Fruit fly (Drosophila melanogaster): ENCODE results near the gene pcx.

pcx gene

DNA sequence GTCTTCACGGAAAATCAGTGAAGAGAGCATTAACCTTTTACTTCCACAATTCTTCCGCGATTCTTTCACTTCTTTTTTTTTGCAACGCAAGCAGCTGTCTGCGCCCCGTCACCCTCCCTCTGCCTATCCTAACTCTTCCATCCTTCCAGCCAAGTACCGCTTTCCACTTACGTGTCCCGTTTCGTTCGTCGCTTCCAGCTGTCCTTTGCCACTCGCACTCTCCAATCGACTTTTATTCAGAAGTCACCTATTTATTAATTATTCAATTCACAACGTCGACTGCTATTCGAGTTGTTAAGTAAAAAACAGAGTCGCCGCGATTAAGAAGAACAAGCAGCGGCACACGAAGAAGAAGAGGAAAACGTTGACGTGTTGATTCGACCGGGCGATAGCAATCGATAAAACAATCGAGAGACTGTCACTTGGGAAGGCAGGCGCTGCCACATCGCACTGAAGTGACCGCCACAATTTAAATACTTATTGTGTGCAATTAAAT is 49.7 kb downstream of the pcx start, which contains the start of gene Grp170:
Grp170 (minus strand) TSS at position 365 of the 496 bp plus-strand sequence.
- no peak for TF ChIP-seq Jra (GFP tag; optimal IDR thresholded peaks at IDR 0.05)
- no peak for TF ChIP-seq ey (GFP tag; optimal IDR thresholded peaks at IDR 0.05)
- no peak for TF ChIP-seq Abd-B (GFP tag; optimal IDR thresholded peaks at IDR 0.05)
- no peak for TF ChIP-seq dsf (GFP tag; optimal IDR thresholded peaks at IDR 0.05; ENCODE audit: borderline replicate concordance)
- no peak for TF ChIP-seq lola (GFP tag; optimal IDR thresholded peaks at IDR 0.05)
- peak; percentile 30 for TF ChIP-seq psq (GFP tag; optimal IDR thresholded peaks at IDR 0.05)
- TF ChIP-seq rgr (GFP tag; optimal IDR thresholded peaks at IDR 0.05) = no peak
- TF ChIP-seq jim (GFP tag; optimal IDR thresholded peaks at IDR 0.05) = peak; percentile 88
- no peak for TF ChIP-seq OdsH (GFP tag; optimal IDR thresholded peaks at IDR 0.05)
- no peak for TF ChIP-seq sv (GFP tag; optimal IDR thresholded peaks at IDR 0.05)
- no peak for TF ChIP-seq CG9705 (GFP tag; optimal IDR thresholded peaks at IDR 0.05)
- TF ChIP-seq sage (GFP tag; optimal IDR thresholded peaks at IDR 0.05) = no peak
- TF ChIP-seq Rel (GFP tag; optimal IDR thresholded peaks at IDR 0.05) = no peak
- peak; percentile 52 for TF ChIP-seq Rel (tag; optimal IDR thresholded peaks at IDR 0.05)
- no peak for TF ChIP-seq foxo (GFP tag; optimal IDR thresholded peaks at IDR 0.05)
- TF ChIP-seq N (GFP tag; optimal IDR thresholded peaks at IDR 0.05) = no peak
- TF ChIP-seq dl (GFP tag; optimal IDR thresholded peaks at IDR 0.05; ENCODE audit: insufficient read depth in 1 of 2, partially characterized antibody in 2 of 2) = no peak
- TF ChIP-seq br (GFP tag; optimal IDR thresholded peaks at IDR 0.05) = no peak
- no peak for TF ChIP-seq fru (GFP tag; optimal IDR thresholded peaks at IDR 0.05)
- TF ChIP-seq Sp1 (GFP tag; optimal IDR thresholded peaks at IDR 0.05) = peak; percentile 50
- no peak for TF ChIP-seq CG32264 (GFP tag; optimal IDR thresholded peaks at IDR 0.05)
- no peak for TF ChIP-seq usp (GFP tag; optimal IDR thresholded peaks at IDR 0.05)
- no peak for TF ChIP-seq woc (GFP tag; optimal IDR thresholded peaks at IDR 0.05)
- TF ChIP-seq Dif (GFP tag; optimal IDR thresholded peaks at IDR 0.05; ENCODE audit: partially characterized antibody) = no peak
- TF ChIP-seq brk (GFP tag; optimal IDR thresholded peaks at IDR 0.05) = no peak
- TF ChIP-seq dmrt93B (GFP tag; optimal IDR thresholded peaks at IDR 0.05) = no peak
- peak; percentile 15 for TF ChIP-seq HLH106 (tag; optimal IDR thresholded peaks at IDR 0.05)
- TF ChIP-seq Mio (GFP tag; optimal IDR thresholded peaks at IDR 0.05) = no peak
- TF ChIP-seq CrebA (GFP tag; optimal IDR thresholded peaks at IDR 0.05; ENCODE audit: borderline replicate concordance) = no peak
- no peak for TF ChIP-seq Myc (optimal IDR thresholded peaks at IDR 0.05)
- TF ChIP-seq Dfd (GFP tag; optimal IDR thresholded peaks at IDR 0.05) = no peak
- TF ChIP-seq Hr78 (GFP tag; optimal IDR thresholded peaks at IDR 0.05) = no peak
- no peak for TF ChIP-seq Hnf4 (GFP tag; optimal IDR thresholded peaks at IDR 0.05)
- TF ChIP-seq tai (GFP tag; optimal IDR thresholded peaks at IDR 0.05) = no peak
- no peak for TF ChIP-seq Hr83 (GFP tag; optimal IDR thresholded peaks at IDR 0.05; ENCODE audit: poor library complexity, severe bottlenecking)
- TF ChIP-seq pan (optimal IDR thresholded peaks at IDR 0.05) = no peak
- no peak for TF ChIP-seq Vsx2 (GFP tag; optimal IDR thresholded peaks at IDR 0.05; ENCODE audit: partially characterized antibody)
- no peak for TF ChIP-seq GATAd (GFP tag; optimal IDR thresholded peaks at IDR 0.05)
- TF ChIP-seq h (GFP tag; optimal IDR thresholded peaks at IDR 0.05) = peak; percentile 12

DNA sequence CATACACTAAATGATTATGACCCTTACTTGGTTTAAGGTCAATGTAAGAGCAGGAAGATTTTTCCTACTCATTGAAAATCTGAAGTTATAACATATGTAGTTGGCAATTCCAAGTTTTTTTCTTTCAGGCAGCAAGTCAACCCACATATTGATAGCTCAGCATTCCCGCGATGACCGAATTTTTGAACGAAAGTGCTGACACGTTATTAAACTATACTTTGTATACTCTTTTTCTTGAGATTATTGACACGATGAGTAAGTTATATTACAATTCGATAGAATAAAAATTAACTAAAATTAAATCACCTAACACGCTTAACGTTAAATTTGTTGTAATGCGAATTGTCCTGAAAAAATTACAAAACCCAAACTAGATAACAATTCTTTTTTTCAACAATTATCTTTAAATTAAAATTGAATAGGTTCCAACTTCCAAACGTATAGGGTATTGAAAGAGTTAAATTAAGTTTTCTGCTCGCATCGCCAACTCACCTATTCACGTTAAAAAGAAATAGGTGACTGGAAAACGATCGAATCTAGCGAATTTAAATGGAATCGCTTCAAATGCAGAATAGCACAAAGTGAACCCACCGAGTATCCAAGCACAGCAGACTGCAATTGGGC is 50.3 kb downstream of the pcx start, which contains the start of gene Vml:
Vml (plus strand) TSS at position 574 of the 624 bp plus-strand sequence.
- TF ChIP-seq Rel (GFP tag; optimal IDR thresholded peaks at IDR 0.05) (no peak), Rel (tag; optimal IDR thresholded peaks at IDR 0.05) (no peak), lola (GFP tag; optimal IDR thresholded peaks at IDR 0.05) (no peak), Mio (GFP tag; optimal IDR thresholded peaks at IDR 0.05) (no peak), fru (GFP tag; optimal IDR thresholded peaks at IDR 0.05) (no peak), OdsH (GFP tag; optimal IDR thresholded peaks at IDR 0.05) (no peak), woc (GFP tag; optimal IDR thresholded peaks at IDR 0.05) (no peak), rgr (GFP tag; optimal IDR thresholded peaks at IDR 0.05) (no peak), sv (GFP tag; optimal IDR thresholded peaks at IDR 0.05) (no peak), dsf (GFP tag; optimal IDR thresholded peaks at IDR 0.05; ENCODE audit: borderline replicate concordance) (no peak), h (GFP tag; optimal IDR thresholded peaks at IDR 0.05) (no peak), jim (GFP tag; optimal IDR thresholded peaks at IDR 0.05) (no peak), dmrt93B (GFP tag; optimal IDR thresholded peaks at IDR 0.05) (no peak), GATAd (GFP tag; optimal IDR thresholded peaks at IDR 0.05) (no peak), sage (GFP tag; optimal IDR thresholded peaks at IDR 0.05) (no peak), Jra (GFP tag; optimal IDR thresholded peaks at IDR 0.05) (no peak), Myc (optimal IDR thresholded peaks at IDR 0.05) (no peak)

Measured in whole organism, wandering third instar larva.